Worm (Caenorhabditis elegans): ENCODE data around the gene iff-1.

The iff-1 gene

ce11 chrIII:9796448-9796847 lies 49.5 kb upstream of the iff-1 start, which contains the start of gene srxa-10:
Gene srxa-10 (minus strand): TSS chrIII:9796548.
- TF ChIP-seq rnt-1 (tag; optimal IDR thresholded peaks at IDR 0.05) (no peak), hlh-4 (tag; optimal IDR thresholded peaks at IDR 0.05) (no peak), lin-39 (tag; optimal IDR thresholded peaks at IDR 0.05) (no peak), vab-15 (tag; optimal IDR thresholded peaks at IDR 0.05) (no peak), sup-37 (GFP tag; optimal IDR thresholded peaks at IDR 0.05) (no peak), skn-1 (tag; optimal IDR thresholded peaks at IDR 0.05) (no peak), aha-1 (tag; optimal IDR thresholded peaks at IDR 0.05) (no peak), ceh-8 (GFP tag; optimal IDR thresholded peaks at IDR 0.05) (no peak), dsc-1 (tag; optimal IDR thresholded peaks at IDR 0.05) (no peak), nhr-85 (tag) (no peak), mef-2 (tag; optimal IDR thresholded peaks at IDR 0.05) (no peak), fkh-10 (GFP tag; optimal IDR thresholded peaks at IDR 0.05) (no peak), zip-4 (GFP tag; optimal IDR thresholded peaks at IDR 0.05) (no peak), fkh-4 (tag; optimal IDR thresholded peaks at IDR 0.05; ENCODE audit: borderline replicate concordance) (no peak), nhr-20 (tag; optimal IDR thresholded peaks at IDR 0.05) (no peak), nhr-12 (tag; optimal IDR thresholded peaks at IDR 0.05) (no peak)

DNA sequence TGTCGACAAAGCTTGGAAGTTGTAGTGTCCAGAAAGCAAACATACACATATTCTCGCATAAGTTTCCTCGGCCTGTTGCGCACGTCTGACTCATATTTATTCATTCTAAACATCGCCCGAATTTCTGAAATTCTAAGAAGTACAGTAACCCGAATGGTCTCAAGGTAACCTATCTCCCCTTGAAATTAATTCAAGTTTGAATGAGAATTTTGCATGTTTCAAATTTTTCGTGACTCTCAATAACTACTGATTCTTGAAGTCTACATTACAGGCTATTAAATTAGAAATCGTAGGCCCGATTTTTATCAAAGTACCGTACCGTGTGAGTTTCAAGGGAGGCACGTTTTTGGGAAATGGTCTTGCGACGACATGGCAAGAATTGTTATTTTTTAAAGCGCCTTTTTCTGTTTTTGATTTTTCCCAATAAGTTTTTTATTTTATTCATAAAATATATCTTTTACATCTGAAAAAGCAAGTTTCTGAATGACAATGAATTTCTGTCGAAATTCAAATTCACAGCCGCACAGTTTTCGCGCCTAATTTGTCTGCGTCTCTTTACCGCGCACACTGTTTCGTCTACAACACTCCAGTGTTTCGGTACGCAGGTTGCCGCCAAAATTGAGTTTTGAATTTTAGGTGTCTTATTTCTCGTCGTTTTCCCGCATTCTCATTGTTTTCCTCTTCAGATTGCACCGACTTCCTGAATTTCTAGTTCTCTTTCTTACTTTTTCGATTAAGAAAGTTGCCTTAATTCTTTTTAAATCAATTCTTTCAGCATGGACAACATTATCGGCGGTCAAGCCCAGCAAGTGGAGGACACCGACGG lies 46.8 kb upstream of the iff-1 start, which contains the start of the genes R10E11.9 and mcm-6:
R10E11.9 (minus strand) TSS at position 51 of the 826 bp plus-strand sequence.
mcm-6 (plus strand) TSS at position 776 of the 826 bp plus-strand sequence.
- TF ChIP-seq C04F5.9 (tag; optimal IDR thresholded peaks at IDR 0.05) (no peak), nhr-20 (tag; optimal IDR thresholded peaks at IDR 0.05) (peak; percentile 42), nhr-76 (tag; optimal IDR thresholded peaks at IDR 0.05) (no peak), lin-14 (GFP tag; optimal IDR thresholded peaks at IDR 0.05) (peak; percentile 47), F16B12.6 (tag; optimal IDR thresholded peaks at IDR 0.05) (peak; percentile 27), tlp-1 (tag; optimal IDR thresholded peaks at IDR 0.05) (no peak), mep-1 (tag; optimal IDR thresholded peaks at IDR 0.05) (peak; percentile 63), unc-62 (GFP tag; optimal IDR thresholded peaks at IDR 0.05) (no peak), elt-3 (tag; optimal IDR thresholded peaks at IDR 0.05) (no peak), ceh-8 (GFP tag; optimal IDR thresholded peaks at IDR 0.05) (no peak), unc-130 (tag; optimal IDR thresholded peaks at IDR 0.05) (no peak), lsy-2 (tag; optimal IDR thresholded peaks at IDR 0.05) (peak in 1 of 2 experiments; percentile 71), C16A3.4 (tag; optimal IDR thresholded peaks at IDR 0.05) (peak; percentile 40), ces-1 (GFP tag; optimal IDR thresholded peaks at IDR 0.05) (no peak), blmp-1 (tag; optimal IDR thresholded peaks at IDR 0.05) (peak; percentile 47), sptf-1 (tag; optimal IDR thresholded peaks at IDR 0.05) (no peak), egl-13 (tag; optimal IDR thresholded peaks at IDR 0.05) (no peak), lin-35 (GFP tag; optimal IDR thresholded peaks at IDR 0.05) (peak; percentile 56 to 88), ama-1 (optimal IDR thresholded peaks at IDR 0.05) (no peak), lin-13 (GFP tag; optimal IDR thresholded peaks at IDR 0.05) (peak; percentile 26), aly-2 (tag; optimal IDR thresholded peaks at IDR 0.05) (no peak), nhr-90 (tag; optimal IDR thresholded peaks at IDR 0.05; ENCODE audit: poor library complexity) (peak; percentile 22), jun-1 (tag; optimal IDR thresholded peaks at IDR 0.05) (no peak), irx-1 (tag; optimal IDR thresholded peaks at IDR 0.05) (no peak), nhr-71 (tag; optimal IDR thresholded peaks at IDR 0.05) (peak; percentile 33), skn-1 (tag; optimal IDR thresholded peaks at IDR 0.05) (peak; percentile 58), efl-1 (optimal IDR thresholded peaks at IDR 0.05) (peak; percentile 78 to 83), efl-1 (GFP tag; optimal IDR thresholded peaks at IDR 0.05 in 1 of 2) (peak; percentile 83 to 97), alr-1 (tag; optimal IDR thresholded peaks at IDR 0.05; ENCODE audit: borderline replicate concordance) (no peak), snu-23 (GFP tag; optimal IDR thresholded peaks at IDR 0.05) (peak; percentile 35), mdl-1 (tag; optimal IDR thresholded peaks at IDR 0.05) (peak in 1 of 2 experiments; percentile 3), nhr-85 (tag) (peak; percentile 52), dpl-1 (GFP tag; optimal IDR thresholded peaks at IDR 0.05) (peak; percentile 87 to 89 (median 88)), tbx-2 (tag; optimal IDR thresholded peaks at IDR 0.05) (no peak)

All from whole organism, L1 larva.